Fruit fly (Drosophila melanogaster) whole organism, embryonic: Measurements from ENCODE around the gene CG7304.
A peak's percentile ranks its signal among the peaks of the same experiment; 100 is the strongest.

ENCODE experiments used
- Ada2b ChIP-seq: fragments of 200-800 bp; sonication (Bioruptor generic); IDR thresholded peaks from 2 replicates; pipeline ENCODE4 v1.3.6; 2022; ENCODE audit warnings: missing biosample characterization, missing genetic modification characterization
- Antp ChIP-seq: fragments of 200-800 bp; sonication (Bioruptor generic); optimal IDR thresholded peaks from 3 replicates; lab custom pipeline; 2016; ENCODE audit warnings: missing biosample characterization, missing genetic modification characterization
- B-H1 ChIP-seq: fragments of 200-800 bp; sonication (Bioruptor generic); IDR thresholded peaks from 3 replicates; pipeline ENCODE4 v1.3.6; 2022; ENCODE audit warnings: missing biosample characterization, missing genetic modification characterization
- B-H2 ChIP-seq: fragments of 200-800 bp; sonication (Bioruptor generic); optimal IDR thresholded peaks from 2 replicates; lab custom pipeline; 2018; ENCODE audit warnings: missing biosample characterization, mild to moderate bottlenecking, missing genetic modification characterization
- CG11695 ChIP-seq: fragments of 200-800 bp; sonication (Bioruptor generic); IDR thresholded peaks from 3 replicates; pipeline ENCODE4 v1.3.6; 2022; ENCODE audit warnings: missing biosample characterization, missing genetic modification characterization
- CG12104 ChIP-seq: fragments of 200-800 bp; sonication (Bioruptor generic); optimal IDR thresholded peaks from 3 replicates; lab custom pipeline; 2016; ENCODE audit warnings: missing biosample characterization, missing genetic modification characterization
- CG1233 ChIP-seq: fragments of 200-800 bp; sonication (Bioruptor generic); optimal IDR thresholded peaks from 4 replicates; lab custom pipeline; 2018; ENCODE audit warnings: missing biosample characterization, mild to moderate bottlenecking, missing genetic modification characterization
- CG13894 ChIP-seq: fragments of 200-800 bp; sonication (Bioruptor generic); optimal IDR thresholded peaks from 3 replicates; lab custom pipeline; 2018; ENCODE audit warnings: missing biosample characterization, mild to moderate bottlenecking, missing genetic modification characterization, moderate library complexity
- CG14050 ChIP-seq: fragments of 200-800 bp; sonication (Bioruptor generic); IDR thresholded peaks from 3 replicates; pipeline ENCODE4 v1.3.6; 2022; ENCODE audit warnings: missing biosample characterization, missing genetic modification characterization
- CG14667 ChIP-seq: fragments of 200-800 bp; sonication (Bioruptor generic); IDR thresholded peaks from 2 replicates; pipeline ENCODE4 v1.3.6; 2022; ENCODE audit warnings: missing biosample characterization, missing genetic modification characterization
- CG15696 ChIP-seq: fragments of 200-800 bp; sonication (Bioruptor generic); optimal IDR thresholded peaks from 2 replicates; lab custom pipeline; 2019; ENCODE audit warnings: missing biosample characterization, mild to moderate bottlenecking, missing genetic modification characterization, moderate library complexity
- CG17829 ChIP-seq: fragments of 200-800 bp; optimal IDR thresholded peaks from 2 replicates; lab custom pipeline; 2019; ENCODE audit warnings: missing biosample characterization, mild to moderate bottlenecking, missing genetic modification characterization, moderate library complexity
- CG18011 ChIP-seq: fragments of 200-800 bp; sonication (Bioruptor generic); optimal IDR thresholded peaks from 2 replicates; lab custom pipeline; 2017; ENCODE audit warnings: missing biosample characterization, missing genetic modification characterization, mild to moderate bottlenecking, moderate library complexity, missing genotype
- CG30020 ChIP-seq: fragments of 200-800 bp; optimal IDR thresholded peaks from 2 replicates; lab custom pipeline; 2019; ENCODE audit warnings: missing biosample characterization, mild to moderate bottlenecking, missing genetic modification characterization, moderate library complexity
- CG32772 ChIP-seq: fragments of 200-800 bp; sonication (Bioruptor generic); IDR thresholded peaks from 2 replicates; pipeline ENCODE4 v1.3.6; 2022; ENCODE audit warnings: missing biosample characterization, missing genetic modification characterization
- CG3838 ChIP-seq: fragments of 200-800 bp; sonication (Bioruptor generic); optimal IDR thresholded peaks from 3 replicates; lab custom pipeline; 2016; ENCODE audit warnings: missing biosample characterization, missing genetic modification characterization
- CG4404 ChIP-seq: fragments of 200-800 bp; sonication (Bioruptor generic); IDR thresholded peaks from 2 replicates; pipeline ENCODE4 v1.3.6; 2022; ENCODE audit warnings: missing biosample characterization, missing genetic modification characterization
- CG7556 ChIP-seq: fragments of 200-800 bp; sonication (Bioruptor generic); optimal IDR thresholded peaks from 2 replicates; lab custom pipeline; 2017; ENCODE audit warnings: missing biosample characterization, mild to moderate bottlenecking, missing genetic modification characterization
- CG8944 ChIP-seq: fragments of 200-800 bp; sonication (Bioruptor generic); optimal IDR thresholded peaks from 3 replicates; lab custom pipeline; 2016; ENCODE audit warnings: missing biosample characterization, missing genetic modification characterization
- CG9932 ChIP-seq: fragments of 200-800 bp; sonication (Bioruptor generic); IDR thresholded peaks from 2 replicates; pipeline ENCODE4 v1.3.6; 2022; ENCODE audit warnings: missing biosample characterization, missing genetic modification characterization
- CoRest ChIP-seq: fragments of 200-800 bp; sonication (Bioruptor generic); optimal IDR thresholded peaks from 3 replicates; lab custom pipeline; 2018; ENCODE audit warnings: missing biosample characterization, mild to moderate bottlenecking, missing genetic modification characterization, moderate library complexity
- Doc3 ChIP-seq: fragments of 200-800 bp; sonication (Bioruptor generic); IDR thresholded peaks from 3 replicates; pipeline ENCODE4 v1.3.6; 2022; ENCODE audit warnings: missing biosample characterization, missing genetic modification characterization; ENCODE audit not compliant: partially characterized antibody
- Hmx ChIP-seq: fragments of 200-800 bp; sonication (Bioruptor generic); optimal IDR thresholded peaks from 2 replicates; lab custom pipeline; 2016; ENCODE audit warnings: missing biosample characterization, missing genetic modification characterization
- Jarid2 ChIP-seq: fragments of 200-800 bp; sonication (Bioruptor generic); optimal IDR thresholded peaks from 3 replicates; lab custom pipeline; 2017; ENCODE audit warnings: mild to moderate bottlenecking, missing biosample characterization, missing genetic modification reagents, missing genetic modification characterization
- Med ChIP-seq: fragments of 200-800 bp; sonication (Bioruptor generic); peaks from one replicate; lab custom pipeline; 2016; ENCODE audit warnings: missing biosample characterization, missing genetic modification characterization, mild to moderate bottlenecking, inconsistent platforms, moderate library complexity
- Nf-YC ChIP-seq: fragments of 200-800 bp; optimal IDR thresholded peaks from 3 replicates; lab custom pipeline; 2019; ENCODE audit warnings: missing biosample characterization, mild to moderate bottlenecking, missing genetic modification characterization, moderate library complexity
- Optix ChIP-seq: fragments of 200-800 bp; sonication (Bioruptor generic); IDR thresholded peaks from 3 replicates; pipeline ENCODE4 v1.3.6; 2022; ENCODE audit warnings: missing biosample characterization, missing genetic modification characterization
- Rfx ChIP-seq: fragments of 200-800 bp; sonication (Bioruptor generic); IDR thresholded peaks from 2 replicates; pipeline ENCODE4 v1.3.6; 2022; ENCODE audit warnings: missing biosample characterization, missing genetic modification characterization
- Six4 ChIP-seq: fragments of 200-800 bp; sonication (Bioruptor generic); optimal IDR thresholded peaks from 2 replicates; lab custom pipeline; 2016; ENCODE audit warnings: missing biosample characterization, missing genetic modification characterization
- Taf1 ChIP-seq: fragments of 200-800 bp; sonication (Bioruptor generic); IDR thresholded peaks from 2 replicates; pipeline ENCODE4 v1.3.6; 2022; ENCODE audit warnings: missing biosample characterization, missing genetic modification characterization
- abd-A ChIP-seq: fragments of 200-800 bp; sonication (Bioruptor generic); optimal IDR thresholded peaks from 3 replicates; lab custom pipeline; 2019; ENCODE audit warnings: missing biosample characterization, mild to moderate bottlenecking, missing genetic modification characterization, moderate library complexity
- cas ChIP-seq: fragments of 200-800 bp; sonication (Bioruptor generic); IDR thresholded peaks from 2 replicates; pipeline ENCODE4 v1.3.6; 2022; ENCODE audit warnings: missing biosample characterization, missing genetic modification characterization
- corto ChIP-seq: fragments of 200-800 bp; sonication (Bioruptor generic); optimal IDR thresholded peaks from 2 replicates; lab custom pipeline; 2016; ENCODE audit warnings: missing biosample characterization, mild to moderate bottlenecking, missing genetic modification characterization, moderate library complexity
- crol ChIP-seq: fragments of 200-800 bp; sonication (Bioruptor generic); IDR thresholded peaks from 2 replicates; pipeline ENCODE4 v1.3.6; 2022; ENCODE audit warnings: missing biosample characterization, missing genetic modification characterization
- cwo ChIP-seq: fragments of 200-800 bp; sonication (Bioruptor generic); optimal IDR thresholded peaks from 3 replicates; lab custom pipeline; 2017; ENCODE audit warnings: missing biosample characterization, missing genetic modification characterization, mild to moderate bottlenecking, moderate library complexity, missing genetic modification reagents
- danr ChIP-seq: fragments of 200-800 bp; sonication (Bioruptor generic); IDR thresholded peaks from 2 replicates; pipeline ENCODE4 v1.3.6; 2022; ENCODE audit warnings: missing biosample characterization, missing genetic modification characterization
- dmrt11E ChIP-seq: fragments of 200-800 bp; sonication (Bioruptor generic); optimal IDR thresholded peaks from 3 replicates; lab custom pipeline; 2018; ENCODE audit warnings: missing biosample characterization, mild to moderate bottlenecking, missing genetic modification characterization, moderate library complexity
- fd64A ChIP-seq: fragments of 200-800 bp; sonication (Bioruptor generic); optimal IDR thresholded peaks from 3 replicates; lab custom pipeline; 2018; ENCODE audit warnings: missing biosample characterization, mild to moderate bottlenecking, missing genetic modification characterization
- fd96Cb ChIP-seq: fragments of 200-800 bp; sonication (Bioruptor generic); optimal IDR thresholded peaks from 2 replicates; lab custom pipeline; 2018; ENCODE audit warnings: missing biosample characterization, mild to moderate bottlenecking, missing genetic modification characterization, moderate library complexity
- mirr ChIP-seq: fragments of 200-800 bp; sonication (Bioruptor generic); optimal IDR thresholded peaks from 3 replicates; lab custom pipeline; 2018; ENCODE audit warnings: missing biosample characterization, mild to moderate bottlenecking, missing genetic modification characterization
- nau ChIP-seq: fragments of 200-800 bp; sonication (Bioruptor generic); optimal IDR thresholded peaks from 3 replicates; lab custom pipeline; 2017; ENCODE audit warnings: missing biosample characterization, mild to moderate bottlenecking, missing genetic modification characterization, missing genetic modification reagents
- nerfin-2 ChIP-seq: fragments of 200-800 bp; sonication (Bioruptor generic); IDR thresholded peaks from 2 replicates; pipeline ENCODE4 v1.3.6; 2022; ENCODE audit warnings: missing biosample characterization, missing genetic modification characterization; ENCODE audit not compliant: partially characterized antibody
- nmo ChIP-seq: fragments of 200-800 bp; sonication (Bioruptor generic); optimal IDR thresholded peaks from 2 replicates; lab custom pipeline; 2018; ENCODE audit warnings: missing biosample characterization, mild to moderate bottlenecking, missing genetic modification characterization, moderate library complexity
- oc ChIP-seq: fragments of 200-800 bp; sonication (Bioruptor generic); optimal IDR thresholded peaks from 2 replicates; lab custom pipeline; 2018; ENCODE audit warnings: missing biosample characterization, mild to moderate bottlenecking, missing genetic modification characterization, moderate library complexity
- otp ChIP-seq: fragments of 200-800 bp; sonication (Bioruptor generic); IDR thresholded peaks from 3 replicates; pipeline ENCODE4, ENCODE4 v1.3.6; 2022; ENCODE audit warnings: missing biosample characterization, missing genetic modification characterization
- p53 ChIP-seq: fragments of 200-800 bp; sonication (Bioruptor generic); optimal IDR thresholded peaks from 2 replicates; lab custom pipeline; 2016; ENCODE audit warnings: missing biosample characterization, missing genetic modification characterization
- sd ChIP-seq: fragments of 200-800 bp; sonication (Bioruptor generic); optimal IDR thresholded peaks from 3 replicates; lab custom pipeline; 2018; ENCODE audit warnings: missing biosample characterization, mild to moderate bottlenecking, missing genetic modification characterization, moderate library complexity
- slbo ChIP-seq: fragments of 200-800 bp; sonication (Bioruptor generic); IDR thresholded peaks from 2 replicates; pipeline ENCODE4 v1.3.6; 2022; ENCODE audit warnings: missing biosample characterization, missing genetic modification characterization
- unc-4 ChIP-seq: fragments of 200-800 bp; sonication (Bioruptor generic); IDR thresholded peaks from 2 replicates; pipeline ENCODE4 v1.3.6; 2022; ENCODE audit warnings: missing biosample characterization, missing genetic modification characterization; ENCODE audit not compliant: partially characterized antibody

The CG7304 gene

dm6 chr3L:15704250-15704985 lies 24.9 kb downstream of the CG7304 start (continued):
- no peak for TF ChIP-seq CG4404 (GFP tag; lab: Robert Waterston, UW)
- no peak; the same call in 1 of the 2 replicates for TF ChIP-seq CG14667 (GFP tag; lab: Robert Waterston, UW)
- peak; percentile 85 for TF ChIP-seq dmrt11E (tag; lab: Kevin White, UChicago)
- TF ChIP-seq CG3838: no peak
- TF ChIP-seq corto (GFP tag; lab: Kevin White, UChicago): no peak
- no peak for TF ChIP-seq Nf-YC (tag; lab: Kevin White, UChicago)
- no peak for TF ChIP-seq B-H1 (GFP tag; lab: Robert Waterston, UW)
- TF ChIP-seq CG9932: no peak
- TF ChIP-seq CG13894: peak; percentile 60
- TF ChIP-seq sd: peak; percentile 7
- TF ChIP-seq CG32772: peak; percentile 8; the same call in 1 of the 2 replicates
- peak; percentile 60 for TF ChIP-seq Six4
- peak; percentile 34 for TF ChIP-seq cwo
- TF ChIP-seq abd-A (tag; lab: Kevin White, UChicago): no peak
- TF ChIP-seq oc (tag; lab: Kevin White, UChicago): no peak
- no peak for TF ChIP-seq CG8944
- no peak for TF ChIP-seq unc-4 (GFP tag; lab: Robert Waterston, UW)
- TF ChIP-seq slbo (GFP tag; lab: Robert Waterston, UW): no peak
- TF ChIP-seq nmo (GFP tag; lab: Kevin White, UChicago): peak; percentile 87
- peak; percentile 48; the same call in 1 of the 3 replicates for TF ChIP-seq otp (GFP tag; lab: Robert Waterston, UW)
- peak; percentile 52 for TF ChIP-seq CG15696
- TF ChIP-seq CG7556 (GFP tag; lab: Kevin White, UChicago): peak; percentile 71
- TF ChIP-seq fd64A (GFP tag; lab: Kevin White, UChicago): no peak
- TF ChIP-seq Rfx (GFP tag; lab: Robert Waterston, UW): 0 out of 2 replicates have a peak, but pooled peaks have one; percentile 4
- peak; percentile 52; the same call in 1 of the 3 replicates for TF ChIP-seq CG11695 (GFP tag; lab: Robert Waterston, UW)
- TF ChIP-seq Med (GFP tag; lab: Kevin White, UChicago): peak; percentile 70
- no peak for TF ChIP-seq CG14050 (GFP tag; lab: Robert Waterston, UW)
- TF ChIP-seq CG18011: no peak
- TF ChIP-seq crol (GFP tag; lab: Robert Waterston, UW): peak; percentile 80
- no peak for TF ChIP-seq danr
- no peak for TF ChIP-seq nerfin-2
- TF ChIP-seq CG12104 (GFP tag; lab: Kevin White, UChicago): peak; percentile 55
- TF ChIP-seq nau: no peak
- TF ChIP-seq Doc3 (GFP tag; lab: Robert Waterston, UW): no peak
- TF ChIP-seq p53: no peak
- no peak for TF ChIP-seq Antp (GFP tag; lab: Kevin White, UChicago)
- TF ChIP-seq mirr (GFP tag; lab: Kevin White, UChicago): peak; percentile 13
- TF ChIP-seq CG17829: peak; percentile 74
- no peak for TF ChIP-seq Optix
- no peak for TF ChIP-seq Hmx
- peak; percentile 73 for TF ChIP-seq fd96Cb
- TF ChIP-seq CG1233 (GFP tag; lab: Kevin White, UChicago): peak; percentile 46
- no peak for TF ChIP-seq Jarid2
- TF ChIP-seq cas (GFP tag; lab: Robert Waterston, UW): no peak
- TF ChIP-seq CG30020 (tag; lab: Kevin White, UChicago): no peak
- TF ChIP-seq B-H2 (GFP tag; lab: Kevin White, UChicago): no peak
- no peak for TF ChIP-seq Ada2b (GFP tag; lab: Robert Waterston, UW)
- no peak for TF ChIP-seq Taf1 (GFP tag; lab: Robert Waterston, UW)
- peak; percentile 82 for TF ChIP-seq CoRest (tag; lab: Kevin White, UChicago)
